Worm (Caenorhabditis elegans) whole organism, mixed stage, embryonic: Measurements from ENCODE around the gene srd-39.

Experiments
- M03D4.4 ChIP-seq: sonication (generic microtip); optimal IDR thresholded peaks from 2 replicates; lab custom pipeline; 2017; ENCODE audit warnings: mild to moderate bottlenecking, missing genetic modification characterization, missing compliant biosample characterization
- bed-3 ChIP-seq: fragments of 200-800 bp; sonication (Bioruptor generic); optimal IDR thresholded peaks from 3 replicates; lab custom pipeline; 2018; ENCODE audit warnings: mild to moderate bottlenecking, missing genetic modification characterization, moderate library complexity, missing compliant biosample characterization
- ceh-39 ChIP-seq: fragments of 150-350 bp; optimal IDR thresholded peaks from 2 replicates; lab custom pipeline; 2014; ENCODE audit warnings: missing biosample characterization, missing genetic modification characterization
- ceh-43 ChIP-seq: fragments of 200-800 bp; sonication (Bioruptor generic); optimal IDR thresholded peaks from 2 replicates; lab custom pipeline; 2018; ENCODE audit warnings: mild to moderate bottlenecking, missing genetic modification characterization, moderate library complexity, missing compliant biosample characterization
- ceh-83 ChIP-seq: fragments of 200-800 bp; sonication (Bioruptor generic); optimal IDR thresholded peaks from 2 replicates; lab custom pipeline; 2018; ENCODE audit warnings: mild to moderate bottlenecking, missing genetic modification characterization, missing compliant biosample characterization
- ces-1 ChIP-seq: fragments of 150-350 bp; optimal IDR thresholded peaks from 2 replicates; lab custom pipeline; 2014; ENCODE audit warnings: missing biosample characterization, missing genetic modification reagents, missing genetic modification characterization
- cnd-1 ChIP-seq: fragments of 200-800 bp; sonication (Bioruptor generic); optimal IDR thresholded peaks from 2 replicates; lab custom pipeline; 2018; ENCODE audit warnings: mild to moderate bottlenecking, missing genetic modification characterization, missing compliant biosample characterization
- elt-3 ChIP-seq: fragments of 150-350 bp; optimal IDR thresholded peaks from 2 replicates; lab custom pipeline; 2014; ENCODE audit warnings: missing biosample characterization, missing genetic modification characterization
- flh-1 ChIP-seq: fragments of 200-800 bp; sonication (Bioruptor generic); optimal IDR thresholded peaks from 2 replicates; lab custom pipeline; 2018; ENCODE audit warnings: mild to moderate bottlenecking, missing genetic modification characterization, moderate library complexity, missing compliant biosample characterization
- ham-2 ChIP-seq: fragments of 200-800 bp; sonication (Bioruptor generic); optimal IDR thresholded peaks from 2 replicates; lab custom pipeline; 2018; ENCODE audit warnings: mild to moderate bottlenecking, missing genetic modification characterization, missing compliant biosample characterization
- hlh-1 ChIP-seq: fragments of 150-350 bp; optimal IDR thresholded peaks from 2 replicates; lab custom pipeline; 2014; ENCODE audit warnings: missing biosample characterization, missing genetic modification reagents, missing genetic modification characterization
- lin-13 ChIP-seq: fragments of 150-350 bp; optimal IDR thresholded peaks from 2 replicates; lab custom pipeline; 2014; ENCODE audit warnings: missing biosample characterization, missing genetic modification characterization
- lin-32 ChIP-seq: fragments of 200-800 bp; sonication (Bioruptor generic); optimal IDR thresholded peaks from 2 replicates; lab custom pipeline; 2018; ENCODE audit warnings: mild to moderate bottlenecking, missing genetic modification characterization, missing compliant biosample characterization
- lsy-2 ChIP-seq: fragments of 150-350 bp; optimal IDR thresholded peaks from 2 replicates; lab custom pipeline; 2014; ENCODE audit warnings: missing biosample characterization, missing genetic modification characterization
- mab-5 ChIP-seq: fragments of 150-350 bp; optimal IDR thresholded peaks from 2 replicates; lab custom pipeline; 2014; ENCODE audit warnings: missing biosample characterization, missing genetic modification characterization
- mep-1 ChIP-seq: fragments of 150-350 bp; optimal IDR thresholded peaks from 2 replicates; lab custom pipeline; 2017; ENCODE audit warnings: missing biosample characterization, missing genetic modification reagents, missing genetic modification characterization, inconsistent platforms
- nhr-2 ChIP-seq: fragments of 150-350 bp; optimal IDR thresholded peaks from 2 replicates; lab custom pipeline; 2014; ENCODE audit warnings: missing biosample characterization, missing genetic modification characterization
- nhr-237 ChIP-seq: fragments of 150-350 bp; optimal IDR thresholded peaks from 2 replicates; lab custom pipeline; 2014; ENCODE audit warnings: missing biosample characterization, missing genetic modification characterization
- nhr-28 ChIP-seq: fragments of 150-350 bp; optimal IDR thresholded peaks from 2 replicates; lab custom pipeline; 2014; ENCODE audit warnings: missing biosample characterization, missing genetic modification characterization
- nhr-76 ChIP-seq: sonication (generic microtip); optimal IDR thresholded peaks from 2 replicates; lab custom pipeline; 2017; ENCODE audit warnings: missing biosample characterization, missing genetic modification characterization
- pha-4 ChIP-seq: fragments of 150-350 bp; optimal IDR thresholded peaks from 2 replicates; lab custom pipeline; 2018; ENCODE audit warnings: missing biosample characterization, missing genetic modification reagents, missing genetic modification characterization
- sem-2 ChIP-seq: fragments of 200-800 bp; sonication (Bioruptor generic); optimal IDR thresholded peaks from 2 replicates; lab custom pipeline; 2018; ENCODE audit warnings: mild to moderate bottlenecking, missing genetic modification characterization, missing compliant biosample characterization
- snpc-4 ChIP-seq: fragments of 150-350 bp; optimal IDR thresholded peaks from 2 replicates; lab custom pipeline; 2014; ENCODE audit warnings: missing biosample characterization, missing genetic modification characterization
- sptf-1 ChIP-seq: sonication (generic microtip); optimal IDR thresholded peaks from 2 replicates; lab custom pipeline; 2017; ENCODE audit warnings: mild to moderate bottlenecking, missing genetic modification characterization, moderate library complexity, missing compliant biosample characterization
- tbx-8 ChIP-seq: fragments of 200-800 bp; sonication (Bioruptor generic); optimal IDR thresholded peaks from 2 replicates; lab custom pipeline; 2018; ENCODE audit warnings: mild to moderate bottlenecking, missing genetic modification characterization, moderate library complexity, missing compliant biosample characterization
- unc-120 ChIP-seq: sonication (generic microtip); optimal IDR thresholded peaks from 2 replicates; lab custom pipeline; 2017; ENCODE audit warnings: missing genetic modification characterization, missing compliant biosample characterization; ENCODE audit not compliant: poor library complexity, severe bottlenecking
- unc-39 ChIP-seq: fragments of 150-350 bp; optimal IDR thresholded peaks from 2 replicates; lab custom pipeline; 2014; ENCODE audit warnings: missing biosample characterization, missing genetic modification characterization
- unc-62 ChIP-seq: fragments of 150-350 bp; optimal IDR thresholded peaks from 2 replicates; lab custom pipeline; 2014; ENCODE audit warnings: missing biosample characterization, missing genetic modification reagents, missing genetic modification characterization
- zip-8 ChIP-seq: fragments of 150-350 bp; optimal IDR thresholded peaks from 2 replicates; lab custom pipeline; 2014; ENCODE audit warnings: missing biosample characterization, missing genetic modification characterization

The srd-39 gene

ce11 chrX:13340970-13341369 is 40.6 kb upstream of the srd-39 start:
- no peak for TF ChIP-seq lsy-2 (tag; lab: Kevin White, UChicago)
- TF ChIP-seq nhr-237 (tag; lab: Kevin White, UChicago) = no peak
- no peak for TF ChIP-seq bed-3 (GFP tag; lab: Kevin White, UChicago)
- TF ChIP-seq hlh-1 (tag; lab: Kevin White, UChicago) = peak; percentile 48
- peak; percentile 6 for TF ChIP-seq unc-62 (GFP tag; lab: Kevin White, UChicago)
- TF ChIP-seq ceh-83 = no peak
- peak; percentile 32 for TF ChIP-seq unc-120
- no peak for TF ChIP-seq lin-32 (GFP tag; lab: Kevin White, UChicago)
- no peak for TF ChIP-seq ceh-43 (GFP tag; lab: Kevin White, UChicago)
- TF ChIP-seq cnd-1 (tag; lab: Kevin White, UChicago) = no peak
- no peak for TF ChIP-seq pha-4 (tag; lab: Kevin White, UChicago)

ce11 chrX:13339029-13339626 is 38.7 kb upstream of the srd-39 start:
- no peak for TF ChIP-seq elt-3 (tag; lab: Kevin White, UChicago)
- TF ChIP-seq flh-1 = no peak
- TF ChIP-seq unc-120 = no peak
- TF ChIP-seq mab-5 (tag; lab: Kevin White, UChicago) = no peak
- TF ChIP-seq pha-4 (tag; lab: Kevin White, UChicago) = no peak
- TF ChIP-seq M03D4.4 (tag; lab: Kevin White, UChicago) = no peak
- no peak for TF ChIP-seq ceh-83
- TF ChIP-seq nhr-76 (tag; lab: Kevin White, UChicago) = no peak

DNA sequence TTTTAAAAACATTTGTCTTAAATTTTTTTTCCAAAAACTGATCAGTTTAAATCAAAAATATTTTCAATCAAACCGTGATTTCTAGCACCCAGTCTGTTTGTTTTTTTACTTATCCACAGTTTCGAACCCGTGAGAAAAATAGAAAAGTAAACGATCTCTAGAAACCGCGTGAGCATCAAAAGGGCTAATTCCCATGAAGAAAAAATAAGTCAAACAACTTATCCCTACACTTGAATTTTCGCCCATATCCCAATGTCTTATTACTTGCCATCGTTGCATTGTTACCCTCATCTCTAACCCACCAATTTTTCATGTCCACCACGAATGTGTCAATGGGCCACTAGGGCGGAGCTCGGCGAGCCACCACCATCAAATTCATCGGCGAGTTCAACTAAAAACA is 37.3 kb upstream of the srd-39 start, which contains the start of gene ptr-24:
TSS of gene ptr-24 (plus strand) at position 301 of the 400 bp plus-strand sequence.
- no peak for TF ChIP-seq ham-2 (GFP tag; lab: Kevin White, UChicago)
- no peak for TF ChIP-seq ceh-43 (GFP tag; lab: Kevin White, UChicago)
- TF ChIP-seq zip-8 (tag; lab: Kevin White, UChicago) = no peak
- TF ChIP-seq tbx-8 = no peak
- no peak for TF ChIP-seq nhr-28 (tag; lab: Kevin White, UChicago)

- no peak for TF ChIP-seq hlh-1 (tag; lab: Kevin White, UChicago)
- no peak for TF ChIP-seq pha-4 (tag; lab: Kevin White, UChicago)
- no peak for TF ChIP-seq ham-2 (GFP tag; lab: Kevin White, UChicago)
- TF ChIP-seq nhr-28 (tag; lab: Kevin White, UChicago) = no peak
- no peak for TF ChIP-seq mab-5 (tag; lab: Kevin White, UChicago)
- no peak for TF ChIP-seq lsy-2 (tag; lab: Kevin White, UChicago)
- TF ChIP-seq M03D4.4 (tag; lab: Kevin White, UChicago) = no peak
- no peak for TF ChIP-seq ceh-83
- no peak for TF ChIP-seq nhr-237 (tag; lab: Kevin White, UChicago)
- no peak for TF ChIP-seq sem-2
- no peak for TF ChIP-seq snpc-4 (tag; lab: Kevin White, UChicago)
- TF ChIP-seq nhr-2 (tag; lab: Kevin White, UChicago) = no peak
- no peak for TF ChIP-seq nhr-76 (tag; lab: Kevin White, UChicago)
- TF ChIP-seq cnd-1 (tag; lab: Kevin White, UChicago) = no peak
- no peak for TF ChIP-seq lin-32 (GFP tag; lab: Kevin White, UChicago)
- no peak for TF ChIP-seq unc-39
Measured at ce11 chrX:13337000-13337399, 36.6 kb upstream of the srd-39 start.

ce11 chrX:13333835-13334234 is 33.4 kb upstream of the srd-39 start, which contains the start of gene F46G10.4:
F46G10.4 (plus strand) TSS chrX:13334046.
- TF ChIP-seq sptf-1 (tag; lab: Kevin White, UChicago) = no peak
- TF ChIP-seq nhr-76 (tag; lab: Kevin White, UChicago) = no peak
- TF ChIP-seq mep-1 (tag; lab: Kevin White, UChicago) = no peak
- TF ChIP-seq ces-1 (GFP tag; lab: Kevin White, UChicago) = no peak
- no peak for TF ChIP-seq mab-5 (tag; lab: Kevin White, UChicago)
- TF ChIP-seq, all 35 proteins: peak for 0

DNA sequence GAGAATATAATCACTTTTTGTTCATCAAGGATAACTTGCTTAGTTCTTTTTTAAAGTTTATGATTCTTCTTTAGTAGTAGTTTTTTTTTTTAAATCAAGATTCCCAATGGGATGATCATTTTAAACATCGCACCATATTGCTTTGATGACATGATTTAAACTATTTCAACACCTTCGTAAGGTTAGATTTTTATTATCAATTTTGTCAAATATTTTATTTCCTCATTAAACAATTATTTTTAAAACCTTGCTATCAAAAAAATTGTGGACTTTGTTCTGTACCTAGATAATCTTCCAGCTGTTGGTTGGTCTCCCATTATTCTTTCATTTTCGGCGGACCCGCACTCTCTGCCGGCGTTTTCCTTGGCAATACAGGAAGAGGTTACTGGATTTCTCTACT is 31.0 kb upstream of the srd-39 start, which contains the start of gene sir-2.3:
TSS of gene sir-2.3 (plus strand) at position 301 of the 400 bp plus-strand sequence.
- TF ChIP-seq lin-13 = no peak
- TF ChIP-seq cnd-1 (tag; lab: Kevin White, UChicago) = no peak
- TF ChIP-seq flh-1 = no peak
- no peak for TF ChIP-seq zip-8 (tag; lab: Kevin White, UChicago)
- TF ChIP-seq nhr-76 (tag; lab: Kevin White, UChicago) = no peak
- no peak for TF ChIP-seq ceh-39
- TF ChIP-seq unc-39 = no peak
- TF ChIP-seq unc-120 = no peak
- no peak for TF ChIP-seq unc-62 (GFP tag; lab: Kevin White, UChicago)
- no peak for TF ChIP-seq nhr-237 (tag; lab: Kevin White, UChicago)
